Fruit fly (Drosophila melanogaster): ENCODE measurements around the gene Dref.

The Dref gene

DNA sequence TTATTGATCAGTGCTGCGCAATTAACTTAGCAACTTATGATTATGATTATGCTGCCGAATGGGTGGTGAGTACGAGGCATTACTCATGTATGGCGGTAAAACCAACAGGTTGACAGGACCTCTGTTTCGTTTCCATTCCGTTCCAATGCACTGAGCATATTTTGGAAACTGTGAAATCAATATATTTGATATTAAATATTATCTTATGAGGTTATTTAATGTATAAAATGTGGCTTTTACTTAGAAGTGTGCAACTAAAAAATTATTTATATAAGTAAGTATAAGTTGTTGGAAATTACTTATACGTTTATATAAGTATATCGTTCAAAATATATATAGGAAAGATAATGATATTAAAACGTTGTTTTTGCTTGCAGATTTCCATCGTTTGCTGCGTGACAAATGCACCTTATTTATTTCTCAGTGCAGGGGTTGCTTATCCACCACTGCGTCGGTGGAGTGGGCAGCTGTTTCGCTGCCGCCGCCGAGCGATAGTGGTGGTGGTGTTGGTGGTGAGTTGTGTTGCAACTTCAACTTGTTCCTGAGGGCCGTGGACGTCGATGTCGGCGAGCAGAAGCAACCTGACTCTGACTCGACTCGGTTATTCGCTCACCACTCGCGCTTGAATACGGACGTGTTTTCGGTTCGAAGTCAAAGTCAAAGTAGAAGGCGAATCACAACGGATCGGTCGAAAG is 17.2 kb upstream of the Dref start, which contains the start of gene bib (continued):
- TF ChIP-seq CG14014 (GFP tag; IDR thresholded peaks at IDR 0.05) (peak; percentile 46; the same call in 1 of the 2 replicates), CG13424 (tag; optimal IDR thresholded peaks at IDR 0.05) (peak; percentile 86), eyg (GFP tag; optimal IDR thresholded peaks at IDR 0.05) (no peak), CG10321 (GFP tag; IDR thresholded peaks at IDR 0.05) (no peak), pb (GFP tag; optimal IDR thresholded peaks at IDR 0.05) (no peak), CG9932 (GFP tag; IDR thresholded peaks at IDR 0.05) (no peak), CG16813 (GFP tag; IDR thresholded peaks at IDR 0.05; ENCODE audit: partially characterized antibody) (0 out of 3 replicates have a peak, but pooled peaks have one; percentile 23), CG4854 (GFP tag; optimal IDR thresholded peaks at IDR 0.05) (peak; percentile 54), knrl (GFP tag; IDR thresholded peaks at IDR 0.05; ENCODE audit: partially characterized antibody) (no peak), CG30020 (tag; optimal IDR thresholded peaks at IDR 0.05) (peak; percentile 90), CG8290 (GFP tag; optimal IDR thresholded peaks at IDR 0.05) (peak; percentile 82), CG8290 (tag; optimal IDR thresholded peaks at IDR 0.05) (peak; percentile 22 to 89), Dek (tag; optimal IDR thresholded peaks at IDR 0.05) (peak; percentile 59), btn (GFP tag; optimal IDR thresholded peaks at IDR 0.05) (no peak), mld (GFP tag; IDR thresholded peaks at IDR 0.05; ENCODE audit: partially characterized antibody) (no peak), CG7987 (GFP tag; optimal IDR thresholded peaks at IDR 0.05) (no peak), Atf3 (GFP tag; optimal IDR thresholded peaks at IDR 0.05) (no peak), CG32772 (GFP tag; IDR thresholded peaks at IDR 0.05) (peak; percentile 58), crp (GFP tag; optimal IDR thresholded peaks at IDR 0.05) (peak in 1 of 2 experiments; percentile 38), Poxn (GFP tag; IDR thresholded peaks at IDR 0.05) (no peak), CG4328 (GFP tag; optimal IDR thresholded peaks at IDR 0.05) (peak; percentile 78), Dip3 (GFP tag; optimal IDR thresholded peaks at IDR 0.05) (no peak), CG8388 (GFP tag; optimal IDR thresholded peaks at IDR 0.05) (peak; percentile 87), Ets65A (GFP tag) (no peak), esg (GFP tag; conservative IDR thresholded peaks at IDR 0.05) (peak; percentile 60), sd (tag; optimal IDR thresholded peaks at IDR 0.05) (peak; percentile 33), odd (GFP tag; optimal IDR thresholded peaks at IDR 0.05) (peak; percentile 79), schlank (tag; optimal IDR thresholded peaks at IDR 0.05) (no peak), ewg (GFP tag; optimal IDR thresholded peaks at IDR 0.05) (peak; percentile 68), en (GFP tag; optimal IDR thresholded peaks at IDR 0.05) (no peak), CG9797 (GFP tag; optimal IDR thresholded peaks at IDR 0.05) (peak; percentile 32), sna (GFP tag; IDR thresholded peaks at IDR 0.05; ENCODE audit: partially characterized antibody) (no peak), dmrt11E (tag; optimal IDR thresholded peaks at IDR 0.05) (peak; percentile 96), ind (GFP tag; optimal IDR thresholded peaks at IDR 0.05) (peak; percentile 73), CG17359 (tag; optimal IDR thresholded peaks at IDR 0.05) (peak; percentile 83), CG7786 (GFP tag; optimal IDR thresholded peaks at IDR 0.05) (peak; percentile 4), CG18599 (GFP tag; optimal IDR thresholded peaks at IDR 0.05) (peak; percentile 90), nerfin-1 (tag; optimal IDR thresholded peaks at IDR 0.05) (peak; percentile 77), D (optimal IDR thresholded peaks at IDR 0.05) (no peak), D (GFP tag; optimal IDR thresholded peaks at IDR 0.05) (peak; percentile 89), disco-r (GFP tag; optimal IDR thresholded peaks at IDR 0.05) (no peak), vvl (GFP tag; IDR thresholded peaks at IDR 0.05) (peak; percentile 74), Awh (GFP tag; IDR thresholded peaks at IDR 0.05) (peak; percentile 56; the same call in 1 of the 2 replicates), CG8089 (GFP tag; optimal IDR thresholded peaks at IDR 0.05) (peak; percentile 16), Hey (tag; optimal IDR thresholded peaks at IDR 0.05) (no peak), tna (GFP tag; IDR thresholded peaks at IDR 0.05; ENCODE audit: partially characterized antibody) (no peak), CG10147 (GFP tag; optimal IDR thresholded peaks at IDR 0.05) (peak; percentile 74), CG3995 (GFP tag; optimal IDR thresholded peaks at IDR 0.05) (no peak), Drgx (GFP tag; IDR thresholded peaks at IDR 0.05) (peak; percentile 72)

Measured in whole organism, embryonic.